Worm (Caenorhabditis elegans): ENCODE data around the gene eps-8.
"Not testable (repeated sequence)": the region's sequence is repeated elsewhere in the genome, so short reads cannot be mapped to it uniquely, and the experiment has no call there.

Gene eps-8

DNA sequence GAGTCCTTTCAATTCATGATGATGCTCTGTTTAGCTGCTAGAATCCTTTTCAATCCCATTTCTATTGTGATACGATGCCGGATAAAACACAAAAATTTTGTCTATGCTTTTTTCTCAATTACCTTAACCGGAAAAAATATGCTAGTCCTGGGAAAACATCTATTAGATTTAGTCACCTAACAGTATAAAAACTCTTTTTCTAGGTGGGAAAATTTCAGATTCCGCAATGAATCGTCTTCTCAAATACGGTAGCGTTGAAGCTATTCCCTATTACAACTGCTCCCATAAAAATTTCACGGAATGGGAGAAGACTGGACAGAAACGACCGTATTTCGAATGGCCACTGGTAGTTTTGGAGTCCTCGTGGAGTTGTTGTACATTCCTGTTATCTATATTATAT is 50.1 kb downstream of the eps-8 start, which contains the start of gene Y57G11C.28:
Y57G11C.28 (plus strand) TSS at position 301 of the 400 bp plus-strand sequence.
- TF ChIP-seq dpl-1 (GFP tag; optimal IDR thresholded peaks at IDR 0.05): no peak

DNA sequence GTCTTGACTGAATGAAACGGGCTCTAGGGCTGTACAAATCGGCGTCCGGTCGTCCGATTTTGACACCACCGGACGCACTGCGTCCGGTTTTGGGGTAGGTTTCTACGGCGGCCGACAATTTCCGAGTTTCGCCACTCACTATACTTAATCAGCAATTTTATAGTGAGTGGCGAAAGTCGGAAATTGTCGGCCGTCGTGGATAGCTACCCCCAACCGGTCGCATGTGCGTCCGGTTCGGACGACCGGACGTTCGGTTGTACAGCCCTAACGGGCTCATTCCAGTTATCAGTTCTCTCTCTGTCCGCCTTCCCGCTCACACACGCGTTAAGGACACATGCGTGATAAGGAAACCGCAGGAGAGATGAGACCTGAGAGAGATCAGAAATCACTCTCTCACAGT is 53.4 kb downstream of the eps-8 start, which contains the start of gene Y57G11C.1131:
Y57G11C.1131 (plus strand) TSS at position 333 of the 400 bp plus-strand sequence.
- TF ChIP-seq madf-5 (GFP tag; IDR thresholded peaks at IDR 0.05): 0 out of 4 replicates have a peak, but pooled peaks of 1 of the 2 experiments have one; percentile 25
- no peak for TF ChIP-seq daf-16 (GFP tag; optimal IDR thresholded peaks at IDR 0.05)
- no peak for TF ChIP-seq daf-16 (tag; optimal IDR thresholded peaks at IDR 0.05)
- peak; percentile 89 for TF ChIP-seq snpc-1.2 (GFP tag; IDR thresholded peaks at IDR 0.05)

- TF ChIP-seq ceh-28 (tag; optimal IDR thresholded peaks at IDR 0.05) (no peak), T20F7.1 (GFP tag; optimal IDR thresholded peaks at IDR 0.05) (no peak), nhr-42 (GFP tag; IDR thresholded peaks at IDR 0.05) (no peak), hif-1 (tag; optimal IDR thresholded peaks at IDR 0.05) (no peak), attf-4 (tag; optimal IDR thresholded peaks at IDR 0.05) (no peak), cey-2 (tag; optimal IDR thresholded peaks at IDR 0.05; ENCODE audit: borderline replicate concordance, insufficient read depth) (no peak), nhr-102 (tag; optimal IDR thresholded peaks at IDR 0.05) (no peak), nhr-6 (tag; optimal IDR thresholded peaks at IDR 0.05) (no peak)
Measured at ce11 chrIV:14937017-14937416, 57.7 kb downstream of the eps-8 start, which contains the start of gene Y57G11C.1144. Gene Y57G11C.1144, plus strand, starts transcription at chrIV:14937317.

ce11 chrIV:14938596-14938995 is 59.3 kb downstream of the eps-8 start, which contains the start of gene Y57G11C.30:
Gene Y57G11C.30, plus strand, starts transcription at chrIV:14938896.
- not testable (repeated sequence) for TF ChIP-seq F37D6.2 (tag; optimal IDR thresholded peaks at IDR 0.05); ZK337.2 (GFP tag; IDR thresholded peaks at IDR 0.05); lir-3 (tag; optimal IDR thresholded peaks at IDR 0.05)

DNA sequence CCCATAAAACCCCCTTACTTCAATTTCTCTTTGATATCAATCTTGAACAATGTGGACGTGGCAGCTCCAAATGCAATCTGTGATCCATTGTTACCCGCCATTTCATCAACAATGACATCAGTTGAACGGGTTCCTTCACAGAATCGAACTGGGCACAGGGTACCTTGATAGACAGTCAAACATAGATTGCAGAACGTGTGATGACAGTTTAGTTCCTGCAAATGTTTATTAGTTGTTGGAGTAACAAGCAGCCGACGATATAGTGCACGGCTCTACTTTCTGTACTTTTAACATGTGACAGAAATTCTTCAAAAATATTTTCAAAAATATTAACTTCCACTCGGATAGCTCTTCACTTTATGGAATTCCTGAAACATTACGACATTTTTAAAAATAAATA is 65.0 kb downstream of the eps-8 start, which contains the start of gene Y57G11C.48:
Y57G11C.48 (minus strand) TSS at position 101 of the 400 bp plus-strand sequence.
- TF ChIP-seq ceh-32 (tag; optimal IDR thresholded peaks at IDR 0.05; ENCODE audit: poor library complexity) (no peak), ceh-44 (GFP tag; IDR thresholded peaks at IDR 0.05) (no peak), nhr-237 (tag; optimal IDR thresholded peaks at IDR 0.05) (no peak), Y75B8A.6 (GFP tag; IDR thresholded peaks at IDR 0.05) (no peak), ZK337.2 (GFP tag; IDR thresholded peaks at IDR 0.05) (no peak), lin-13 (GFP tag; optimal IDR thresholded peaks at IDR 0.05) (no peak)

DNA sequence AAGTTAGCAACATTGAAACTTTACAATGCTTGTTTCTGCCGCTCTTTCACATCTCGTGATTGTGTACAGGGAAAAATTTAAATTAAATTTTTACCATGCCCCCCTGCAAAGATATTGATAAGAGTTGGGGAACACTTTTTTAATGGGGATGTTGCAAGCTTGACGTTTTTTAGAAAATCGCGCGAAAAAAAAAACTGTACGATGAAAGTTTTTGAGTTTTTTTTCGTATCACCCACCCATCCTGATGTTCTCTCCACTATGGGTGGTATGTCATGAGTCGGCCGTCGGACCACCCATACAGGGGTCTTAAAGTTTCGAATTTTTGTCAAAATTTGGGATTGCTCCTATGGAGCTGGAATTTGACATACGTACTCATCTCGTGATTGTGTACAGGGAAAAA is 69.8 kb downstream of the eps-8 start:
- TF ChIP-seq snpc-1.2 (GFP tag; IDR thresholded peaks at IDR 0.05): peak; percentile 64
- no peak for TF ChIP-seq mep-1 (tag; optimal IDR thresholded peaks at IDR 0.05)

Measured in whole organism, L4 larva.